Fruit fly (Drosophila melanogaster) whole organism, embryonic: ENCODE results near the gene CG12301.

Experiments
- Adf1 ChIP-seq: fragments of 200-800 bp; sonication (Bioruptor generic); IDR thresholded peaks from 2 replicates; pipeline ENCODE4 v1.3.6; 2022; ENCODE audit warnings: missing biosample characterization, missing genetic modification characterization
- Aef1 ChIP-seq: fragments of 200-800 bp; sonication (Bioruptor generic); IDR thresholded peaks from 3 replicates; pipeline ENCODE4 v1.3.6; 2022; ENCODE audit warnings: missing biosample characterization, missing genetic modification characterization
- BtbVII ChIP-seq: fragments of 200-800 bp; sonication (Bioruptor generic); optimal IDR thresholded peaks from 3 replicates; lab custom pipeline; 2017; ENCODE audit warnings: missing biosample characterization, mild to moderate bottlenecking, missing genetic modification characterization
- CG10979 ChIP-seq: fragments of 200-800 bp; sonication (Bioruptor generic); optimal IDR thresholded peaks from 2 replicates; lab custom pipeline; 2018; ENCODE audit warnings: missing biosample characterization, mild to moderate bottlenecking, missing genetic modification characterization, moderate library complexity
- CG11504 ChIP-seq: fragments of 200-800 bp; sonication (Bioruptor generic); optimal IDR thresholded peaks from 3 replicates; lab custom pipeline; 2019; ENCODE audit warnings: missing biosample characterization, mild to moderate bottlenecking, missing genetic modification characterization, moderate library complexity
- CG12659 ChIP-seq: fragments of 200-800 bp; sonication (Bioruptor generic); optimal IDR thresholded peaks from 3 replicates; lab custom pipeline; 2017; ENCODE audit warnings: mild to moderate bottlenecking, missing biosample characterization, missing genetic modification reagents, missing genetic modification characterization
- CG13424 ChIP-seq: fragments of 200-800 bp; sonication (Bioruptor generic); optimal IDR thresholded peaks from 2 replicates; lab custom pipeline; 2019; ENCODE audit warnings: missing biosample characterization, mild to moderate bottlenecking, missing genetic modification characterization, moderate library complexity
- CG13624 ChIP-seq: fragments of 200-800 bp; sonication (Bioruptor generic); optimal IDR thresholded peaks from 2 replicates; lab custom pipeline; 2016; ENCODE audit warnings: missing biosample characterization, missing genetic modification characterization
- CG14667 ChIP-seq: fragments of 200-800 bp; sonication (Bioruptor generic); IDR thresholded peaks from 2 replicates; pipeline ENCODE4 v1.3.6; 2022; ENCODE audit warnings: missing biosample characterization, missing genetic modification characterization
- CG14860 ChIP-seq: fragments of 200-800 bp; sonication (Bioruptor generic); IDR thresholded peaks from 3 replicates; pipeline ENCODE4 v1.3.6; 2022; ENCODE audit warnings: missing biosample characterization, missing genetic modification characterization; ENCODE audit not compliant: partially characterized antibody
- CG1603 ChIP-seq: fragments of 200-800 bp; sonication (Bioruptor generic); optimal IDR thresholded peaks from 2 replicates; lab custom pipeline; 2019; ENCODE audit warnings: missing biosample characterization, mild to moderate bottlenecking, missing genetic modification characterization, moderate library complexity
- CG16815 ChIP-seq: fragments of 200-800 bp; sonication (Bioruptor generic); optimal IDR thresholded peaks from 3 replicates; lab custom pipeline; 2017; ENCODE audit warnings: missing biosample characterization, mild to moderate bottlenecking, missing genetic modification characterization
- CG17568 ChIP-seq: fragments of 200-800 bp; sonication (Bioruptor generic); optimal IDR thresholded peaks from 2 replicates; lab custom pipeline; 2018; ENCODE audit warnings: missing biosample characterization, mild to moderate bottlenecking, missing genetic modification characterization, moderate library complexity
- CG18262 ChIP-seq: fragments of 200-800 bp; optimal IDR thresholded peaks from 3 replicates; lab custom pipeline; 2019; ENCODE audit warnings: missing biosample characterization, mild to moderate bottlenecking, missing genetic modification characterization, moderate library complexity
- CG3163 ChIP-seq: fragments of 200-800 bp; sonication (Bioruptor generic); optimal IDR thresholded peaks from 3 replicates; lab custom pipeline; 2016; ENCODE audit warnings: missing biosample characterization, missing genetic modification characterization
- CG34422 ChIP-seq: fragments of 200-800 bp; sonication (Bioruptor generic); IDR thresholded peaks from 3 replicates; pipeline ENCODE4 v1.3.6; 2022; ENCODE audit warnings: missing biosample characterization, missing genetic modification characterization
- CG4617 ChIP-seq: fragments of 200-800 bp; sonication (Bioruptor generic); optimal IDR thresholded peaks from 3 replicates; lab custom pipeline; 2016; ENCODE audit warnings: missing biosample characterization, missing genetic modification characterization, borderline replicate concordance
- CG5180 ChIP-seq: fragments of 200-800 bp; sonication (Bioruptor generic); optimal IDR thresholded peaks from 3 replicates; lab custom pipeline; 2017; ENCODE audit warnings: missing biosample characterization, missing genetic modification characterization, mild to moderate bottlenecking, moderate library complexity, missing genetic modification reagents
- CG6654 ChIP-seq: fragments of 200-800 bp; sonication (Bioruptor generic); optimal IDR thresholded peaks from 2 replicates; lab custom pipeline; 2017; ENCODE audit warnings: missing biosample characterization, mild to moderate bottlenecking, missing genetic modification characterization
- Dll ChIP-seq: fragments of 200-800 bp; sonication (Bioruptor generic); IDR thresholded peaks from 4 replicates; pipeline ENCODE4 v1.3.6; 2022; ENCODE audit warnings: missing biosample characterization, missing genetic modification characterization; ENCODE audit not compliant: partially characterized antibody
- Eip74EF ChIP-seq, 2 experiments: fragments of 200-800 bp in 1 of 2; fragments of >200 bp in 1 of 2; sonication (Bioruptor generic) in 1 of 2; optimal IDR thresholded peaks; 2 replicates each; lab custom pipeline; 2017 to 2019; ENCODE audit warnings: missing biosample characterization in 2 of 2, missing genetic modification characterization in 2 of 2, mild to moderate bottlenecking in 1 of 2, moderate library complexity in 1 of 2
- HLH4C ChIP-seq: fragments of 200-800 bp; sonication (Bioruptor generic); IDR thresholded peaks from 3 replicates; pipeline ENCODE4 v1.3.6; 2022; ENCODE audit warnings: missing biosample characterization, missing genetic modification characterization; ENCODE audit not compliant: partially characterized antibody
- Opbp ChIP-seq: fragments of 200-800 bp; sonication (Bioruptor generic); IDR thresholded peaks from 3 replicates; pipeline ENCODE4 v1.3.6; 2022; ENCODE audit warnings: missing biosample characterization, missing genetic modification characterization; ENCODE audit not compliant: partially characterized antibody
- Side ChIP-seq: fragments of 200-800 bp; sonication (Bioruptor generic); optimal IDR thresholded peaks from 2 replicates; lab custom pipeline; 2016; ENCODE audit warnings: missing biosample characterization, missing genetic modification characterization
- Sry-δ ChIP-seq: fragments of 200-800 bp; sonication (Bioruptor generic); optimal IDR thresholded peaks from 2 replicates; lab custom pipeline; 2016; ENCODE audit warnings: missing biosample characterization, missing genetic modification characterization
- TFAM ChIP-seq: fragments of 200-800 bp; sonication (Bioruptor generic); optimal IDR thresholded peaks from 2 replicates; lab custom pipeline; 2017; ENCODE audit warnings: missing biosample characterization, missing genetic modification characterization, inconsistent platforms
- Trl ChIP-seq, 3 experiments: fragments of >200 bp in 2 of 3; fragments of 200-800 bp in 1 of 3; sonication (Bioruptor generic) in 1 of 3; optimal IDR thresholded peaks; 2 replicates in 1 of 3; 3 replicates in 2 of 3; lab custom pipeline; 2016 to 2017; ENCODE audit warnings: missing biosample characterization in 1 of 3, missing genetic modification characterization in 1 of 3
- Xrp1 ChIP-seq: fragments of 200-800 bp; sonication (Bioruptor generic); IDR thresholded peaks from 2 replicates; pipeline ENCODE4 v1.3.6; 2022; ENCODE audit warnings: missing biosample characterization, missing genetic modification characterization
- ato ChIP-seq: fragments of 200-800 bp; sonication (Bioruptor generic); IDR thresholded peaks from 2 replicates; pipeline ENCODE4 v1.3.6; 2022; ENCODE audit warnings: missing biosample characterization, missing genetic modification characterization; ENCODE audit not compliant: partially characterized antibody
- crc ChIP-seq: fragments of 200-800 bp; sonication (Bioruptor generic); optimal IDR thresholded peaks from 2 replicates; lab custom pipeline; 2016; ENCODE audit warnings: missing biosample characterization, missing genetic modification characterization
- crp ChIP-seq, 2 experiments: fragments of 200-800 bp; sonication (Bioruptor generic); optimal IDR thresholded peaks; 2 replicates in 1 of 2; 3 replicates in 1 of 2; lab custom pipeline; 2017; ENCODE audit warnings: missing biosample characterization in 2 of 2, missing genetic modification characterization in 2 of 2, mild to moderate bottlenecking in 1 of 2, moderate library complexity in 1 of 2
- da ChIP-seq: fragments of 200-800 bp; sonication (Bioruptor generic); optimal IDR thresholded peaks from 2 replicates; lab custom pipeline; 2016; ENCODE audit warnings: missing biosample characterization, missing genetic modification characterization
- dati ChIP-seq: fragments of 200-800 bp; sonication (Bioruptor generic); IDR thresholded peaks from 2 replicates; pipeline ENCODE4 v1.3.6; 2022; ENCODE audit warnings: missing biosample characterization, missing genetic modification characterization
- exex ChIP-seq: fragments of 200-800 bp; sonication (Bioruptor generic); optimal IDR thresholded peaks from 4 replicates; lab custom pipeline; 2018; ENCODE audit warnings: missing biosample characterization, mild to moderate bottlenecking, missing genetic modification characterization, moderate library complexity
- gcm2 ChIP-seq: fragments of 200-800 bp; sonication (Bioruptor generic); optimal IDR thresholded peaks from 2 replicates; lab custom pipeline; 2016; ENCODE audit warnings: missing biosample characterization, missing genetic modification characterization
- lilli ChIP-seq: fragments of 200-800 bp; sonication (Bioruptor generic); optimal IDR thresholded peaks from 3 replicates; lab custom pipeline; 2016; ENCODE audit warnings: missing biosample characterization, missing genetic modification characterization
- nmo ChIP-seq: fragments of 200-800 bp; sonication (Bioruptor generic); optimal IDR thresholded peaks from 2 replicates; lab custom pipeline; 2018; ENCODE audit warnings: missing biosample characterization, mild to moderate bottlenecking, missing genetic modification characterization, moderate library complexity
- nom ChIP-seq: fragments of 200-800 bp; sonication (Bioruptor generic); optimal IDR thresholded peaks from 2 replicates; lab custom pipeline; 2017; ENCODE audit warnings: missing biosample characterization, missing genetic modification characterization, mild to moderate bottlenecking, moderate library complexity, missing genetic modification reagents
- phol ChIP-seq: fragments of 200-800 bp; sonication (Bioruptor generic); optimal IDR thresholded peaks from 3 replicates; lab custom pipeline; 2018; ENCODE audit warnings: missing biosample characterization, mild to moderate bottlenecking, missing genetic modification characterization, moderate library complexity
- pita ChIP-seq: fragments of 200-800 bp; sonication (Bioruptor generic); optimal IDR thresholded peaks from 2 replicates; lab custom pipeline; 2017; ENCODE audit warnings: missing biosample characterization, mild to moderate bottlenecking, missing genetic modification characterization
- row ChIP-seq: fragments of 200-800 bp; sonication (Bioruptor generic); IDR thresholded peaks from 3 replicates; pipeline ENCODE4 v1.3.6; 2022; ENCODE audit warnings: missing biosample characterization, missing genetic modification characterization
- slbo ChIP-seq: fragments of 200-800 bp; sonication (Bioruptor generic); IDR thresholded peaks from 2 replicates; pipeline ENCODE4 v1.3.6; 2022; ENCODE audit warnings: missing biosample characterization, missing genetic modification characterization
- sug ChIP-seq: fragments of 200-800 bp; optimal IDR thresholded peaks from 2 replicates; lab custom pipeline; 2019; ENCODE audit warnings: missing biosample characterization, mild to moderate bottlenecking, missing genetic modification characterization, moderate library complexity
- tin ChIP-seq: fragments of 200-800 bp; sonication (Bioruptor generic); optimal IDR thresholded peaks from 3 replicates; lab custom pipeline; 2016; ENCODE audit warnings: missing biosample characterization, missing genetic modification characterization
- twi ChIP-seq: fragments of 200-800 bp; optimal IDR thresholded peaks from 2 replicates; lab custom pipeline; 2019; ENCODE audit warnings: missing biosample characterization, mild to moderate bottlenecking, missing genetic modification characterization, moderate library complexity
- zen2 ChIP-seq: fragments of 200-800 bp; sonication (Bioruptor generic); IDR thresholded peaks from 3 replicates; pipeline ENCODE4 v1.3.6; 2022; ENCODE audit warnings: missing biosample characterization, missing genetic modification characterization; ENCODE audit not compliant: partially characterized antibody
- zfh2 ChIP-seq: fragments of 200-800 bp; sonication (Bioruptor generic); optimal IDR thresholded peaks from 2 replicates; lab custom pipeline; 2016; ENCODE audit warnings: missing biosample characterization, missing genetic modification characterization

The CG12301 gene

DNA sequence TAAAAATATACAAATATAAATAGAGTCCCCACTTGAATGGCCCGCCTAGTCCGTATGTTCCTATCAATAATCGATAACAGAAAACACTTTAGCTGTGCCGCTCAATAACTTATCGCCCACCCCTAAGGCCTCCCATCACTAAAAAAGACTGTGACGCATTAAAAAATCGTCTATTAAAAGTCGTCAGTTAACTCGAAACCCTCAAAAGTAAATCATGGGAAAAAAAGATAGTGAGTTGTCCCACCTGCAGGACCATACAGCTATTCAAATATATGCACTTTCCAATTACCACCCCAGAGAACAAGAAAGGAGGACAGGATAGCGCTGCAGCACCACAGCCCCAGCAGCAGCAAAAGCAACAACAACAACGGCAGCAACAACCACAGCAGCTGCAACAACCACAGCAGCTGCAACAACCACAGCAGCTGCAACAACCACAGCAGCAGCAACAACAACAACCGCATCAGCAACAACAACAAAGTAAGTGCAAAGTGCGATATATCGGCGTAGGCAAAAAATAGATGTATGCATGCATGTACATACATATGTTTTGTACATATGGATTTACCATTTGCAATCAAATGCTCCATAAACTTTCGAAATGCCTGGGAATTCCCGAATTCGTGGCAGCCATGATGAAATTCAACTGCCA lies 26.5 kb upstream of the CG12301 start, which contains the start of gene AGO2 (continued):
- TF ChIP-seq Eip74EF (GFP tag; optimal IDR thresholded peaks at IDR 0.05; lab: Kevin White, UChicago): peak in 1 of 2 experiments; percentile 29
- TF ChIP-seq phol: peak; percentile 90
- no peak for TF ChIP-seq CG14667 (GFP tag; lab: Robert Waterston, UW)
- TF ChIP-seq Trl (optimal IDR thresholded peaks at IDR 0.05; lab: Kevin White, UChicago): no peak
- TF ChIP-seq Trl (GFP tag; optimal IDR thresholded peaks at IDR 0.05; lab: Kevin White, UChicago): no peak
- TF ChIP-seq CG12659 (GFP tag; lab: Kevin White, UChicago): peak; percentile 53
- peak in 1 of 2 experiments; percentile 26 for TF ChIP-seq crp (GFP tag; optimal IDR thresholded peaks at IDR 0.05; lab: Kevin White, UChicago)
- peak; percentile 76; the same call in 1 of the 3 replicates for TF ChIP-seq CG34422
- TF ChIP-seq CG13624 (GFP tag; lab: Kevin White, UChicago): peak; percentile 92
- TF ChIP-seq CG13424 (tag; lab: Kevin White, UChicago): peak; percentile 8
- TF ChIP-seq nom (GFP tag; lab: Kevin White, UChicago): peak; percentile 100
- TF ChIP-seq crc (GFP tag; lab: Kevin White, UChicago): no peak
- peak; percentile 9 for TF ChIP-seq sug (tag; lab: Kevin White, UChicago)
- TF ChIP-seq pita (GFP tag; lab: Kevin White, UChicago): peak; percentile 62
- peak; percentile 62 for TF ChIP-seq ato
- peak; percentile 32 for TF ChIP-seq CG3163
- no peak for TF ChIP-seq TFAM (GFP tag; lab: Kevin White, UChicago)
- TF ChIP-seq BtbVII (GFP tag; lab: Kevin White, UChicago): peak; percentile 9
- TF ChIP-seq Adf1 (GFP tag; lab: Robert Waterston, UW): peak; percentile 14; the same call in 1 of the 2 replicates
- TF ChIP-seq Xrp1 (GFP tag; lab: Robert Waterston, UW): peak; percentile 41; the same call in 1 of the 2 replicates
- TF ChIP-seq exex (tag; lab: Kevin White, UChicago): peak; percentile 33
- TF ChIP-seq dati (GFP tag; lab: Robert Waterston, UW): no peak
- TF ChIP-seq twi (tag; lab: Kevin White, UChicago): peak; percentile 53
- peak; percentile 61 for TF ChIP-seq CG17568 (GFP tag; lab: Kevin White, UChicago)
- TF ChIP-seq Aef1 (GFP tag; lab: Robert Waterston, UW): peak; percentile 70
- TF ChIP-seq da: peak; percentile 62
- TF ChIP-seq lilli (GFP tag; lab: Kevin White, UChicago): peak; percentile 30
- peak; percentile 18 for TF ChIP-seq nmo (GFP tag; lab: Kevin White, UChicago)
- TF ChIP-seq Opbp (GFP tag; lab: Robert Waterston, UW): peak; percentile 62; the same call in 2 of the 3 replicates
- TF ChIP-seq CG1603 (tag; lab: Kevin White, UChicago): peak; percentile 3
- peak; percentile 69; the same call in 2 of the 3 replicates for TF ChIP-seq zen2
- TF ChIP-seq CG4617 (GFP tag; lab: Kevin White, UChicago): peak; percentile 93
- TF ChIP-seq CG11504: peak; percentile 76
- TF ChIP-seq CG5180 (GFP tag; lab: Kevin White, UChicago): peak; percentile 11
- TF ChIP-seq gcm2 (GFP tag; lab: Kevin White, UChicago): no peak
- TF ChIP-seq Sry-δ: peak; percentile 95
- TF ChIP-seq slbo (GFP tag; lab: Robert Waterston, UW): no peak
- peak; percentile 12 for TF ChIP-seq CG10979 (tag; lab: Kevin White, UChicago)
- TF ChIP-seq HLH4C (GFP tag; lab: Robert Waterston, UW): peak; percentile 77
- no peak for TF ChIP-seq CG6654
- peak; percentile 73 for TF ChIP-seq Dll (GFP tag; lab: Robert Waterston, UW)
- peak; percentile 20 for TF ChIP-seq CG18262 (tag; lab: Kevin White, UChicago)
- peak; percentile 31; the same call in 1 of the 3 replicates for TF ChIP-seq row (GFP tag; lab: Robert Waterston, UW)
- TF ChIP-seq CG14860 (GFP tag; lab: Robert Waterston, UW): peak; percentile 59; the same call in 2 of the 3 replicates
- peak; percentile 9 for TF ChIP-seq zfh2
- TF ChIP-seq CG16815 (GFP tag; lab: Kevin White, UChicago): no peak
- TF ChIP-seq Side (GFP tag; lab: Kevin White, UChicago): peak; percentile 51
- TF ChIP-seq tin: peak; percentile 4
